Fruit fly (Drosophila melanogaster): ENCODE results near the gene LIMK1.

Gene LIMK1

dm6 chrX:12631317-12632156 is 39.5 kb upstream of the LIMK1 start, which contains the start of gene Tomosyn (continued):
- TF ChIP-seq topi (GFP tag; optimal IDR thresholded peaks at IDR 0.05) = peak; percentile 7
- TF ChIP-seq CG8319 (GFP tag; optimal IDR thresholded peaks at IDR 0.05) = no peak
- TF ChIP-seq Gug (GFP tag; IDR thresholded peaks at IDR 0.05) = no peak
- peak; percentile 30 for TF ChIP-seq CG3032 (tag; optimal IDR thresholded peaks at IDR 0.05)
- no peak for TF ChIP-seq spab (GFP tag; optimal IDR thresholded peaks at IDR 0.05)
- peak; percentile 4 for TF ChIP-seq lz (GFP tag; optimal IDR thresholded peaks at IDR 0.05)
- no peak for TF ChIP-seq CG3919 (GFP tag; optimal IDR thresholded peaks at IDR 0.05)
- TF ChIP-seq Ets21C (GFP tag; optimal IDR thresholded peaks at IDR 0.05) = no peak
- TF ChIP-seq Sox14 (GFP tag; optimal IDR thresholded peaks at IDR 0.05) = no peak
- TF ChIP-seq CG11902 (GFP tag; optimal IDR thresholded peaks at IDR 0.05) = no peak
- TF ChIP-seq Ets96B (tag; optimal IDR thresholded peaks at IDR 0.05) = no peak
- TF ChIP-seq CG7368 (GFP tag; optimal IDR thresholded peaks at IDR 0.05) = no peak
- TF ChIP-seq fkh (GFP tag; optimal IDR thresholded peaks at IDR 0.05) = no peak
- TF ChIP-seq CG6792 (GFP tag; optimal IDR thresholded peaks at IDR 0.05) = no peak
- no peak for TF ChIP-seq CG32006 (GFP tag; optimal IDR thresholded peaks at IDR 0.05)
- no peak for TF ChIP-seq CG6808 (GFP tag; optimal IDR thresholded peaks at IDR 0.05)
- TF ChIP-seq fd85E (GFP tag; optimal IDR thresholded peaks at IDR 0.05) = no peak
- TF ChIP-seq esn (GFP tag; optimal IDR thresholded peaks at IDR 0.05) = peak; percentile 10
- no peak for TF ChIP-seq CG15336 (GFP tag; IDR thresholded peaks at IDR 0.05)
- no peak for TF ChIP-seq salr (GFP tag; optimal IDR thresholded peaks at IDR 0.05)
- TF ChIP-seq CG6854 (GFP tag; optimal IDR thresholded peaks at IDR 0.05) = peak; percentile 51
- TF ChIP-seq CG6163 (GFP tag; IDR thresholded peaks at IDR 0.05) = no peak
- TF ChIP-seq OdsH (GFP tag; optimal IDR thresholded peaks at IDR 0.05) = peak; percentile 23
- TF ChIP-seq CG34406 (GFP tag; optimal IDR thresholded peaks at IDR 0.05) = no peak
- peak; percentile 12 for TF ChIP-seq Lpt (GFP tag; optimal IDR thresholded peaks at IDR 0.05)
- TF ChIP-seq Sox102F (GFP tag; optimal IDR thresholded peaks at IDR 0.05) = no peak
- no peak for TF ChIP-seq Blimp-1 (GFP tag; optimal IDR thresholded peaks at IDR 0.05)
- TF ChIP-seq fd59A (GFP tag; optimal IDR thresholded peaks at IDR 0.05) = no peak
- no peak for TF ChIP-seq achi (GFP tag; optimal IDR thresholded peaks at IDR 0.05)
- TF ChIP-seq Smox (GFP tag; optimal IDR thresholded peaks at IDR 0.05) = no peak
- TF ChIP-seq Eip75B (GFP tag; optimal IDR thresholded peaks at IDR 0.05) = peak; percentile 11
- peak; percentile 76 for TF ChIP-seq svp (GFP tag)

DNA sequence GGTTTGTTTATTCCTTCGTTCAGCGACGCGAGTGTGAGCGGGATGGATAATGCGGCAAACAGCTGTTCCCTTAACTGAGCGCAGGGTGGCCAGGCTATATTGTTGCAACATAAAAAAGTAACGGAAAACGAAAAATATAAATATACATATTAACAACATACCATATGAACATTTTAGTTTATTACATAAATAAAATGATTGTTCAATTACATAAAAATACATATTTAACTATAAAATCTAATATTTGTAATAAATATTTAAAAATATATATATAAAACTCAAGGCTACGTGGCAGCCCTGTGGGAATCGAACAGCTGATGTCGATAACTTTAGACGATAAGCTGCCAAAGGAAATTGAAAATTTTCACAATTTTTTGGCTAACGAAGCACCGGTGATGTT is 37.6 kb upstream of the LIMK1 start, which contains the start of the genes Aven and CG2540:
Gene Aven (minus strand): TSS at position 77 of the 400 bp plus-strand sequence.
Gene CG2540 (plus strand): TSS at position 315 of the 400 bp plus-strand sequence.
- TF ChIP-seq Sox15 (GFP tag; optimal IDR thresholded peaks at IDR 0.05) (peak; percentile 48), Smox (GFP tag; optimal IDR thresholded peaks at IDR 0.05) (peak; percentile 60), Hr39 (GFP tag; optimal IDR thresholded peaks at IDR 0.05) (peak; percentile 1), CG3919 (GFP tag; optimal IDR thresholded peaks at IDR 0.05) (peak; percentile 70), CG6854 (GFP tag; optimal IDR thresholded peaks at IDR 0.05) (peak; percentile 75), ss (GFP tag; optimal IDR thresholded peaks at IDR 0.05) (peak; percentile 62 to 84), CG3032 (tag; optimal IDR thresholded peaks at IDR 0.05) (peak; percentile 85), CG8632 (GFP tag; optimal IDR thresholded peaks at IDR 0.05) (peak; percentile 72), topi (GFP tag; optimal IDR thresholded peaks at IDR 0.05) (peak; percentile 59), spab (GFP tag; optimal IDR thresholded peaks at IDR 0.05) (peak; percentile 60), vri (GFP tag; optimal IDR thresholded peaks at IDR 0.05) (no peak), CG11902 (GFP tag; optimal IDR thresholded peaks at IDR 0.05) (peak; percentile 13), CG6808 (GFP tag; optimal IDR thresholded peaks at IDR 0.05) (peak; percentile 76), CG31627 (GFP tag; optimal IDR thresholded peaks at IDR 0.05) (peak; percentile 16), Eip93F (GFP tag; optimal IDR thresholded peaks at IDR 0.05) (peak; percentile 48), achi (GFP tag; optimal IDR thresholded peaks at IDR 0.05) (peak; percentile 82), esn (GFP tag; optimal IDR thresholded peaks at IDR 0.05) (peak; percentile 77), CG10669 (GFP tag; optimal IDR thresholded peaks at IDR 0.05) (peak; percentile 66), OdsH (GFP tag; optimal IDR thresholded peaks at IDR 0.05) (peak; percentile 74), pdm3 (GFP tag; optimal IDR thresholded peaks at IDR 0.05) (peak; percentile 56), svp (GFP tag) (peak; percentile 48), cyc (GFP tag; optimal IDR thresholded peaks at IDR 0.05) (peak; percentile 40), Blimp-1 (GFP tag; optimal IDR thresholded peaks at IDR 0.05) (peak; percentile 26), CG15336 (GFP tag; IDR thresholded peaks at IDR 0.05) (peak; percentile 78), dac (GFP tag; optimal IDR thresholded peaks at IDR 0.05) (peak; percentile 70), acj6 (GFP tag; optimal IDR thresholded peaks at IDR 0.05) (peak; percentile 81), eg (GFP tag; IDR thresholded peaks at IDR 0.05) (peak; percentile 55; the same call in 1 of the 3 replicates), dsx (GFP tag; optimal IDR thresholded peaks at IDR 0.05; ENCODE audit: poor library complexity, severe bottlenecking) (peak; percentile 85), CG32006 (GFP tag; optimal IDR thresholded peaks at IDR 0.05) (peak; percentile 81), lz (GFP tag; optimal IDR thresholded peaks at IDR 0.05) (peak; percentile 52), CG11294 (GFP tag; IDR thresholded peaks at IDR 0.05) (no peak)

Measured in whole organism, prepupa.